Worm (Caenorhabditis elegans) whole organism, L1 larva: ENCODE measurements around the gene F09E10.1.

Experiments used
- C04F5.9 ChIP-seq: sonication (generic microtip); optimal IDR thresholded peaks from 2 replicates; lab custom pipeline; 2016; ENCODE audit warnings: missing genetic modification characterization, missing compliant biosample characterization
- C16A3.4 ChIP-seq: fragments of 150-350 bp; optimal IDR thresholded peaks from 2 replicates; lab custom pipeline; 2014; ENCODE audit warnings: missing biosample characterization, missing genetic modification characterization
- F16B12.6 ChIP-seq: fragments of 150-350 bp; optimal IDR thresholded peaks from 2 replicates; lab custom pipeline; 2014; ENCODE audit warnings: missing biosample characterization, missing genetic modification characterization
- Y116A8C.19 ChIP-seq: sonication (generic microtip); optimal IDR thresholded peaks from 2 replicates; lab custom pipeline; 2016; ENCODE audit warnings: missing compliant biosample characterization, missing genetic modification characterization, borderline replicate concordance
- alr-1 ChIP-seq: fragments of 200-800 bp; sonication (Bioruptor generic); optimal IDR thresholded peaks from 2 replicates; lab custom pipeline; 2018; ENCODE audit warnings: borderline replicate concordance, mild to moderate bottlenecking, missing genetic modification characterization, missing compliant biosample characterization
- ama-1 ChIP-seq: fragments of 150-350 bp; optimal IDR thresholded peaks from 2 replicates; lab custom pipeline; 2014
- blmp-1 ChIP-seq: fragments of 150-350 bp; optimal IDR thresholded peaks from 2 replicates; lab custom pipeline; 2014; ENCODE audit warnings: missing biosample characterization, missing genetic modification characterization
- ceh-63 ChIP-seq: fragments of 200-800 bp; sonication (Bioruptor generic); optimal IDR thresholded peaks from 2 replicates; lab custom pipeline; 2018; ENCODE audit warnings: mild to moderate bottlenecking, missing genetic modification characterization, missing compliant biosample characterization
- ceh-88 ChIP-seq: fragments of 200-800 bp; sonication (Bioruptor generic); IDR thresholded peaks from 2 replicates; pipeline ENCODE4 v1.3.6; 2022; ENCODE audit warnings: missing genetic modification characterization, missing compliant biosample characterization
- ces-1 ChIP-seq: fragments of 150-350 bp; optimal IDR thresholded peaks from 2 replicates; lab custom pipeline; 2014; ENCODE audit warnings: missing biosample characterization, missing genetic modification reagents, missing genetic modification characterization
- dpl-1 ChIP-seq, 3 experiments: fragments of 150-350 bp in 2 of 3; sonication (generic microtip) in 1 of 3; optimal IDR thresholded peaks; 2 replicates each; lab custom pipeline; 2014 to 2017; ENCODE audit warnings: missing biosample characterization in 3 of 3, missing genetic modification characterization in 3 of 3, missing genetic modification reagents in 3 of 3
- dsc-1 ChIP-seq: sonication (generic microtip); optimal IDR thresholded peaks from 2 replicates; lab custom pipeline; 2016; ENCODE audit warnings: mild to moderate bottlenecking, missing genetic modification characterization, missing compliant biosample characterization
- efl-1 ChIP-seq, 4 experiments: fragments of 150-350 bp; optimal IDR thresholded peaks in 3 of 4; peaks in 1 of 4; 1 replicate in 1 of 4; 2 replicates in 3 of 4; lab custom pipeline; 2014; ENCODE audit warnings: missing biosample characterization in 2 of 4, missing genetic modification characterization in 2 of 4, missing genetic modification reagents in 2 of 4
- egl-27 ChIP-seq, 2 experiments: fragments of 150-350 bp in 1 of 2; sonication (generic microtip); optimal IDR thresholded peaks; 3 replicates each; lab custom pipeline; 2017 to 2018; ENCODE audit warnings: missing biosample characterization in 2 of 2, missing genetic modification characterization in 2 of 2, missing genetic modification reagents in 2 of 2
- ets-5 ChIP-seq: fragments of 200-800 bp; sonication (Bioruptor generic); IDR thresholded peaks from 2 replicates; pipeline ENCODE4 v1.3.6; 2022; ENCODE audit warnings: missing genetic modification characterization, missing compliant biosample characterization
- fkh-4 ChIP-seq: sonication (generic microtip); optimal IDR thresholded peaks from 2 replicates; lab custom pipeline; 2016; ENCODE audit warnings: missing compliant biosample characterization, missing genetic modification characterization, borderline replicate concordance
- fkh-8 ChIP-seq: sonication (generic microtip); optimal IDR thresholded peaks from 2 replicates; lab custom pipeline; 2016; ENCODE audit warnings: mild to moderate bottlenecking, missing genetic modification characterization, missing compliant biosample characterization
- fos-1 ChIP-seq: fragments of 150-350 bp; optimal IDR thresholded peaks from 2 replicates; lab custom pipeline; 2014; ENCODE audit warnings: missing biosample characterization, missing genetic modification characterization
- grh-1 ChIP-seq: fragments of 200-800 bp; sonication (Bioruptor generic); IDR thresholded peaks from 2 replicates; pipeline ENCODE4 v1.3.6; 2022; ENCODE audit warnings: missing genetic modification reagents, missing genetic modification characterization, missing compliant biosample characterization
- hlh-17 ChIP-seq: fragments of 200-800 bp; sonication (Bioruptor generic); optimal IDR thresholded peaks from 2 replicates; lab custom pipeline; 2018; ENCODE audit warnings: missing genetic modification characterization, mild to moderate bottlenecking, missing compliant biosample characterization, moderate library complexity, borderline replicate concordance
- hpl-2 ChIP-seq: fragments of 150-350 bp; optimal IDR thresholded peaks from 2 replicates; lab custom pipeline; 2014; ENCODE audit warnings: missing biosample characterization, missing genetic modification reagents, missing genetic modification characterization
- irx-1 ChIP-seq: sonication (generic microtip); optimal IDR thresholded peaks from 2 replicates; lab custom pipeline; 2016; ENCODE audit warnings: missing genetic modification characterization, missing compliant biosample characterization
- isw-1 ChIP-seq: fragments of 200-800 bp; sonication (Bioruptor generic); IDR thresholded peaks from 2 replicates; pipeline ENCODE4 v1.3.6; 2022; ENCODE audit warnings: missing genetic modification characterization, missing compliant biosample characterization
- lin-14 ChIP-seq: fragments of 200-800 bp; sonication (Bioruptor generic); optimal IDR thresholded peaks from 2 replicates; lab custom pipeline; 2018; ENCODE audit warnings: mild to moderate bottlenecking, missing genetic modification characterization, moderate library complexity, missing compliant biosample characterization
- lin-15B ChIP-seq: fragments of 150-350 bp; sonication (generic microtip); optimal IDR thresholded peaks from 3 replicates; lab custom pipeline; 2014; ENCODE audit warnings: missing biosample characterization, missing genetic modification characterization
- lin-39 ChIP-seq: fragments of 150-350 bp; optimal IDR thresholded peaks from 2 replicates; lab custom pipeline; 2014; ENCODE audit warnings: missing biosample characterization, missing genetic modification reagents, missing genetic modification characterization
- lir-3 ChIP-seq: sonication (generic microtip); optimal IDR thresholded peaks from 2 replicates; lab custom pipeline; 2016; ENCODE audit warnings: mild to moderate bottlenecking, missing genetic modification characterization, moderate library complexity, missing compliant biosample characterization; ENCODE audit not compliant: poor library complexity
- mab-9 ChIP-seq: fragments of 200-800 bp; sonication (Bioruptor generic); IDR thresholded peaks from 2 replicates; pipeline ENCODE4 v1.3.6; 2022; ENCODE audit warnings: missing genetic modification reagents, missing genetic modification characterization, missing compliant biosample characterization
- mef-2 ChIP-seq: fragments of 150-350 bp; optimal IDR thresholded peaks from 2 replicates; lab custom pipeline; 2014; ENCODE audit warnings: missing biosample characterization, missing genetic modification characterization
- mep-1 ChIP-seq: fragments of 150-350 bp; optimal IDR thresholded peaks from 2 replicates; lab custom pipeline; 2014; ENCODE audit warnings: missing biosample characterization, missing genetic modification characterization
- nhr-12 ChIP-seq: sonication (generic microtip); optimal IDR thresholded peaks from 2 replicates; lab custom pipeline; 2017; ENCODE audit warnings: missing biosample characterization, missing genetic modification characterization
- nhr-20 ChIP-seq: sonication (generic microtip); optimal IDR thresholded peaks from 2 replicates; lab custom pipeline; 2016; ENCODE audit warnings: mild to moderate bottlenecking, missing genetic modification characterization, missing compliant biosample characterization
- nhr-237 ChIP-seq: fragments of 150-350 bp; optimal IDR thresholded peaks from 2 replicates; lab custom pipeline; 2014; ENCODE audit warnings: missing biosample characterization, missing genetic modification characterization
- nhr-28 ChIP-seq: fragments of 150-350 bp; optimal IDR thresholded peaks from 2 replicates; lab custom pipeline; 2014; ENCODE audit warnings: missing biosample characterization, missing genetic modification characterization
- nhr-47 ChIP-seq: sonication (generic microtip); optimal IDR thresholded peaks from 2 replicates; lab custom pipeline; 2016; ENCODE audit warnings: mild to moderate bottlenecking, missing genetic modification characterization, moderate library complexity, missing compliant biosample characterization
- nhr-71 ChIP-seq: sonication (generic microtip); optimal IDR thresholded peaks from 2 replicates; lab custom pipeline; 2016; ENCODE audit warnings: mild to moderate bottlenecking, missing genetic modification characterization, moderate library complexity, missing compliant biosample characterization
- nhr-77 ChIP-seq: fragments of 150-350 bp; optimal IDR thresholded peaks from 2 replicates; lab custom pipeline; 2014; ENCODE audit warnings: missing biosample characterization, missing genetic modification characterization
- nhr-84 ChIP-seq: sonication (generic microtip); optimal IDR thresholded peaks from 2 replicates; lab custom pipeline; 2017; ENCODE audit warnings: missing biosample characterization, missing genetic modification characterization
- nhr-90 ChIP-seq: sonication (generic microtip); optimal IDR thresholded peaks from 2 replicates; lab custom pipeline; 2016; ENCODE audit warnings: mild to moderate bottlenecking, missing genetic modification characterization, missing compliant biosample characterization; ENCODE audit not compliant: poor library complexity
- pag-3 ChIP-seq: sonication (generic microtip); optimal IDR thresholded peaks from 2 replicates; lab custom pipeline; 2017; ENCODE audit warnings: missing genetic modification characterization, mild to moderate bottlenecking, missing compliant biosample characterization, antibody characterized with exemption, borderline replicate concordance; ENCODE audit not compliant: insufficient read depth
- rnt-1 ChIP-seq: sonication (generic microtip); optimal IDR thresholded peaks from 2 replicates; lab custom pipeline; 2016; ENCODE audit warnings: mild to moderate bottlenecking, missing genetic modification characterization, moderate library complexity, missing compliant biosample characterization
- snu-23 ChIP-seq: sonication (generic microtip); optimal IDR thresholded peaks from 2 replicates; lab custom pipeline; 2016; ENCODE audit warnings: missing genetic modification characterization, missing compliant biosample characterization
- sptf-1 ChIP-seq: fragments of 150-350 bp; optimal IDR thresholded peaks from 2 replicates; lab custom pipeline; 2014; ENCODE audit warnings: missing biosample characterization, missing genetic modification characterization
- sup-37 ChIP-seq: fragments of 200-800 bp; sonication (Bioruptor generic); optimal IDR thresholded peaks from 2 replicates; lab custom pipeline; 2018; ENCODE audit warnings: mild to moderate bottlenecking, missing genetic modification characterization, missing compliant biosample characterization
- unc-30 ChIP-seq: sonication (generic microtip); optimal IDR thresholded peaks from 2 replicates; lab custom pipeline; 2017; ENCODE audit warnings: missing biosample characterization, missing genetic modification characterization
- unc-62 ChIP-seq: fragments of 150-350 bp; optimal IDR thresholded peaks from 2 replicates; lab custom pipeline; 2014; ENCODE audit warnings: missing biosample characterization, missing genetic modification reagents, missing genetic modification characterization
- unc-86 ChIP-seq: sonication (generic microtip); optimal IDR thresholded peaks from 2 replicates; lab custom pipeline; 2016; ENCODE audit warnings: missing genetic modification characterization, missing compliant biosample characterization
- unc-98 ChIP-seq: fragments of 200-800 bp; sonication (Bioruptor generic); IDR thresholded peaks from 2 replicates; pipeline ENCODE4 v1.3.6; 2022; ENCODE audit warnings: missing genetic modification characterization, missing compliant biosample characterization
- xbp-1 ChIP-seq: sonication (generic microtip); optimal IDR thresholded peaks from 2 replicates; lab custom pipeline; 2016; ENCODE audit warnings: missing genetic modification characterization, missing compliant biosample characterization
- zag-1 ChIP-seq: fragments of 150-350 bp; optimal IDR thresholded peaks from 2 replicates; lab custom pipeline; 2014; ENCODE audit warnings: missing biosample characterization, missing genetic modification characterization
- ztf-11 ChIP-seq, 2 experiments: sonication (generic microtip); optimal IDR thresholded peaks; 2 replicates each; lab custom pipeline; 2016 to 2017; ENCODE audit warnings: missing genetic modification characterization in 2 of 2, missing biosample characterization in 1 of 2, missing compliant biosample characterization in 1 of 2
- ztf-4 ChIP-seq: fragments of 150-350 bp; optimal IDR thresholded peaks from 2 replicates; lab custom pipeline; 2014; ENCODE audit warnings: missing biosample characterization, missing genetic modification characterization

The F09E10.1 gene

DNA sequence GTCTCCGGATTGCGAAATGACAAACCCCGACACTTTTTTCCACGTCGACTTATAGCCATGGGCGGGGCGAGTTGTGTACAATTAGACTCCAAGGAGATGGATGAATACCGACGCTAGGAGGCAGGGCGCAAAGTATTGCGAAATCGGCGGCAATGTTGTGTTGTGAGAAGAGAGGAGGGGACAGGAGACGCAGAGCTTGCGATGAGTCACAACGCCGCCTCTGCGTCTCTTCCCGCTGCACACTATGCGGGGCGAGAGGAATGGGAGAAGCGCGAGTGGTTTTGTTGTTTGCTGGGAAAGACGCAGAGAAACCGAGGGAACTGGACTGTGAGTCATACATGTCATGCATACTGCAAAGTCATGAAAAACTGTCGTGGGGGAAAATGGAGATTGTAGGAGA, 48.2 kb upstream of the F09E10.1 start:
- peak; percentile 77 for TF ChIP-seq hpl-2 (GFP tag; lab: Kevin White, UChicago)
- no peak for TF ChIP-seq hlh-17
- TF ChIP-seq fkh-4 (tag; lab: Kevin White, UChicago): no peak
- peak; percentile 78 for TF ChIP-seq rnt-1
- TF ChIP-seq nhr-84 (tag; lab: Kevin White, UChicago): no peak
- no peak for TF ChIP-seq ceh-63
- peak; percentile 90 for TF ChIP-seq nhr-47
- TF ChIP-seq irx-1 (tag; lab: Kevin White, UChicago): peak; percentile 64
- TF ChIP-seq ceh-88: peak; percentile 25; the same call in 1 of the 2 replicates
- TF ChIP-seq lin-14 (GFP tag; lab: Kevin White, UChicago): peak; percentile 97
- peak; percentile 32 for TF ChIP-seq C04F5.9 (tag; lab: Kevin White, UChicago)
- no peak for TF ChIP-seq sptf-1
- TF ChIP-seq ztf-11 (tag; optimal IDR thresholded peaks at IDR 0.05; lab: Kevin White, UChicago): peak in 1 of 2 experiments; percentile 64
- TF ChIP-seq pag-3 (tag; lab: Kevin White, UChicago): no peak
- TF ChIP-seq snu-23 (GFP tag; lab: Kevin White, UChicago): peak; percentile 94
- peak; percentile 85 for TF ChIP-seq C16A3.4 (tag; lab: Kevin White, UChicago)
- TF ChIP-seq egl-27 (tag; optimal IDR thresholded peaks at IDR 0.05; lab: Kevin White, UChicago): peak; percentile 55 to 81
- TF ChIP-seq blmp-1: peak; percentile 66
- no peak for TF ChIP-seq lin-15B
- peak; percentile 64 to 87 for TF ChIP-seq efl-1 (optimal IDR thresholded peaks at IDR 0.05; lab: Kevin White, UChicago)
- TF ChIP-seq efl-1 (GFP tag; optimal IDR thresholded peaks at IDR 0.05 in 1 of 2; lab: Kevin White, UChicago): peak; percentile 6 to 95
- TF ChIP-seq nhr-20: peak; percentile 93
- TF ChIP-seq mep-1: peak; percentile 84
- TF ChIP-seq ama-1 (lab: Kevin White, UChicago): no peak
- peak; percentile 70 for TF ChIP-seq mef-2 (tag; lab: Kevin White, UChicago)
- no peak for TF ChIP-seq lir-3 (tag; lab: Kevin White, UChicago)
- TF ChIP-seq xbp-1: peak; percentile 90
- TF ChIP-seq ets-5 (GFP tag; lab: Robert Waterston, UW): no peak
- no peak for TF ChIP-seq Y116A8C.19 (tag; lab: Kevin White, UChicago)
- TF ChIP-seq unc-86: peak; percentile 78
- TF ChIP-seq zag-1 (tag; lab: Kevin White, UChicago): peak; percentile 17
- TF ChIP-seq isw-1 (GFP tag; lab: Robert Waterston, UW): peak; percentile 81
- TF ChIP-seq nhr-77 (tag; lab: Kevin White, UChicago): peak; percentile 67
- TF ChIP-seq ztf-4 (tag; lab: Kevin White, UChicago): peak; percentile 76
- TF ChIP-seq nhr-28 (tag; lab: Kevin White, UChicago): no peak
- no peak; the same call in 1 of the 2 replicates for TF ChIP-seq mab-9 (GFP tag; lab: Robert Waterston, UW)
- TF ChIP-seq lin-39 (tag; lab: Kevin White, UChicago): peak; percentile 2
- no peak for TF ChIP-seq unc-30
- peak; percentile 55 for TF ChIP-seq sup-37 (GFP tag; lab: Kevin White, UChicago)
- peak; percentile 84 for TF ChIP-seq nhr-90 (tag; lab: Kevin White, UChicago)
- TF ChIP-seq unc-62 (GFP tag; lab: Kevin White, UChicago): no peak
- TF ChIP-seq nhr-237 (tag; lab: Kevin White, UChicago): peak; percentile 79
- peak in 2 of 3 experiments; percentile 42 to 48 for TF ChIP-seq dpl-1 (GFP tag; optimal IDR thresholded peaks at IDR 0.05; lab: Kevin White, UChicago)
- peak; percentile 51 for TF ChIP-seq F16B12.6 (tag; lab: Kevin White, UChicago)
- TF ChIP-seq fkh-8 (tag; lab: Kevin White, UChicago): peak; percentile 96
- peak; percentile 14; the same call in 1 of the 2 replicates for TF ChIP-seq unc-98
- peak; percentile 86 for TF ChIP-seq grh-1
- TF ChIP-seq fos-1: peak; percentile 100
- no peak for TF ChIP-seq nhr-12 (tag; lab: Kevin White, UChicago)
- peak; percentile 95 for TF ChIP-seq nhr-71 (tag; lab: Kevin White, UChicago)
- peak; percentile 67 for TF ChIP-seq dsc-1
- TF ChIP-seq ces-1 (GFP tag; lab: Kevin White, UChicago): no peak
- TF ChIP-seq alr-1 (tag; lab: Kevin White, UChicago): no peak
